Fruit fly (Drosophila melanogaster): ENCODE measurements around the gene COX6B.

DNA sequence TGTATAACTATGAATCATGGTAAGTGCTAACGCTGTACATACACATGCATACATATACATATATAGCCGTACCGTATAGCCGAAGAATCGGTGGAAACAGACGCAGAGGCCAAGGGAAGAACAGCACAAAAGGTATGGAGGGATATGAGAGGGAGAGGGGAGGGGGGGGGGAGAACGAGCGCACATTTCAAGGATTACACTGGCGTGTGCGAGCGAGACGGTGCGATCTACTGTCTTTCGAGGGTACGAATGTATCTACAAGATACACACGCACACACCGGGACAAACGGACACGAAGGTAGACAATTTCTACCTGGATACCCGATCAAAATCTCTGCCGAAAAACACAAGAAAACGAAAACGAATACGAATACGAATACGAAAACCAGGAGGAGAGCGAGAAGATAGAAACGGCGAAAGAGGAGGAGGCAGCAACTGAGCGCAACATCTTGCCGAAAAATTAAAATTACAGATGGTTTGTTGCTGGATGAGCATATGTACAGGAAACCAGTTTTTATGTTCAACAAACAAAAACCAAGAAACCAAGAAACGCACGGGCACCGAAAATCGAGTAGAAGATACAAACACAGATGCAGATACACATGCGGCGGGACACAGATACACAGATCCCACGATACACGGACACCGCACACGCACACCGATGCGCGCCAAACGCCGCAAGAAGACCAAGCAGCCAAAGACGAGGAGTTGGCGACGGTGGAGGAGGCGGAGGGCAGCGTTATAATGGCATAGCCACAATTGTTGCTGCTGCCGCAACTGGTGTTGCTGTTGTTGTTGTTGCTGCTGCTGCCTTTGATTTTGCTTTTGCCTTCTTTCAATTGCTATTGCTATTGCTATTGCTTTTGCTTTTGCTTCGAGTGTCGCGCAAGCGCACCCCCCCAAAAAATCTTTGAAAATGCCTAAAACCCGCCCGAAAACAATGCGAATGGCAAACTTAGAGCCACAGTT lies 29.9 kb upstream of the COX6B start:
- TF ChIP-seq psq (optimal IDR thresholded peaks at IDR 0.05) (no peak), CG8478 (optimal IDR thresholded peaks at IDR 0.05) (no peak), pan (optimal IDR thresholded peaks at IDR 0.05) (no peak), usp (GFP tag; optimal IDR thresholded peaks at IDR 0.05) (no peak), EcR (GFP tag; optimal IDR thresholded peaks at IDR 0.05) (no peak)
